Fruit fly (Drosophila melanogaster): ENCODE results near the gene cv-c.

DNA sequence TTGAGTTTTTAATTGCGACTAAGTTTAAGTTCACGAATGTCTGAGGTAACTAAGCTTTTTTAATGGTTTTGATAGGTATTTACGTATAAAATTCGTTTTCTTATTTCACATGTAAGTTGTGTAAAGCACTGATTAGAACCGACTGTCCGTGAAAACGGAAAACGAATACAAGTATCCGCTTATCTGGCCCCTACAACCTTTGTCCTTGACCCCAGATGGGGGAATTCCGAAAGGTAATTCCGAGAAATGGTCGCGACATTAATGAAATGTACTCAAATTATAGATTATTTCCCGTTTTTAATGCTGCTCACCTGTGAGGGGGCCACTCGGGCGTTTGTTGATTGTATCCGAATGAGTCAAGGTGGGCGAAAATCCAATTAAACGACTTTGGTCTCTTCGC is 114.6 kb downstream of the cv-c start:
- TF ChIP-seq fkh (GFP tag; optimal IDR thresholded peaks at IDR 0.05) (no peak), CG4318 (GFP tag; optimal IDR thresholded peaks at IDR 0.05) (no peak), Blimp-1 (GFP tag; optimal IDR thresholded peaks at IDR 0.05) (no peak)

Data from whole organism, prepupa.